Fruit fly (Drosophila melanogaster): ENCODE measurements around the gene lsn.

- peak; percentile 69 for TF ChIP-seq CG8159 (tag; optimal IDR thresholded peaks at IDR 0.05)
- no peak for TF ChIP-seq CG34367 (tag; optimal IDR thresholded peaks at IDR 0.05)
These were observed 23.2 kb upstream of the lsn start for dm6 chr3R:21841474-21842376.
